Fruit fly (Drosophila melanogaster) whole organism, embryonic: ENCODE results near the gene Vps2.

Experiments
- Abd-B ChIP-seq: fragments of 200-800 bp; sonication (Bioruptor generic); optimal IDR thresholded peaks from 2 replicates; lab custom pipeline; 2018; ENCODE audit warnings: missing biosample characterization, mild to moderate bottlenecking, missing genetic modification characterization, moderate library complexity
- Bdp1 ChIP-seq: fragments of 200-800 bp; sonication (Bioruptor generic); optimal IDR thresholded peaks from 3 replicates; lab custom pipeline; 2016; ENCODE audit warnings: missing biosample characterization, missing genetic modification characterization
- CG10321 ChIP-seq: fragments of 200-800 bp; sonication (Bioruptor generic); IDR thresholded peaks from 2 replicates; pipeline ENCODE4 v1.3.6; 2022; ENCODE audit warnings: missing biosample characterization, missing genetic modification characterization
- CG10959 ChIP-seq: fragments of 200-800 bp; sonication (Bioruptor generic); IDR thresholded peaks from 2 replicates; pipeline ENCODE4 v1.3.6; 2022; ENCODE audit warnings: missing biosample characterization, missing genetic modification characterization
- CG12236 ChIP-seq: fragments of 200-800 bp; sonication (Bioruptor generic); optimal IDR thresholded peaks from 2 replicates; lab custom pipeline; 2016; ENCODE audit warnings: missing biosample characterization, missing genetic modification characterization
- CG12659 ChIP-seq: fragments of 200-800 bp; sonication (Bioruptor generic); optimal IDR thresholded peaks from 3 replicates; lab custom pipeline; 2017; ENCODE audit warnings: mild to moderate bottlenecking, missing biosample characterization, missing genetic modification reagents, missing genetic modification characterization
- CG14710 ChIP-seq: fragments of 200-800 bp; sonication (Bioruptor generic); optimal IDR thresholded peaks from 3 replicates; lab custom pipeline; 2019; ENCODE audit warnings: missing biosample characterization, mild to moderate bottlenecking, missing genetic modification characterization, moderate library complexity
- CG16815 ChIP-seq: fragments of 200-800 bp; sonication (Bioruptor generic); optimal IDR thresholded peaks from 3 replicates; lab custom pipeline; 2017; ENCODE audit warnings: missing biosample characterization, mild to moderate bottlenecking, missing genetic modification characterization
- CG17802 ChIP-seq: fragments of 200-800 bp; sonication (Bioruptor generic); optimal IDR thresholded peaks from 2 replicates; lab custom pipeline; 2018; ENCODE audit warnings: missing biosample characterization, mild to moderate bottlenecking, missing genetic modification characterization, moderate library complexity
- CG18011 ChIP-seq: fragments of 200-800 bp; sonication (Bioruptor generic); optimal IDR thresholded peaks from 2 replicates; lab custom pipeline; 2017; ENCODE audit warnings: missing biosample characterization, missing genetic modification characterization, mild to moderate bottlenecking, moderate library complexity, missing genotype
- CG18262 ChIP-seq: fragments of 200-800 bp; optimal IDR thresholded peaks from 3 replicates; lab custom pipeline; 2019; ENCODE audit warnings: missing biosample characterization, mild to moderate bottlenecking, missing genetic modification characterization, moderate library complexity
- CG18476 ChIP-seq: fragments of 200-800 bp; sonication (Bioruptor generic); optimal IDR thresholded peaks from 2 replicates; lab custom pipeline; 2016; ENCODE audit warnings: missing biosample characterization, mild to moderate bottlenecking, missing genetic modification characterization
- CG3847 ChIP-seq: fragments of 200-800 bp; sonication (Bioruptor generic); IDR thresholded peaks from 2 replicates; pipeline ENCODE4 v1.3.6; 2022; ENCODE audit warnings: missing biosample characterization, missing genetic modification characterization
- CG4360 ChIP-seq: fragments of 200-800 bp; sonication (Bioruptor generic); IDR thresholded peaks from 2 replicates; pipeline ENCODE4 v1.3.6; 2022; ENCODE audit warnings: missing biosample characterization, missing genetic modification characterization
- CG5180 ChIP-seq: fragments of 200-800 bp; sonication (Bioruptor generic); optimal IDR thresholded peaks from 3 replicates; lab custom pipeline; 2017; ENCODE audit warnings: missing biosample characterization, missing genetic modification characterization, mild to moderate bottlenecking, moderate library complexity, missing genetic modification reagents
- CG5245 ChIP-seq: fragments of 200-800 bp; sonication (Bioruptor generic); optimal IDR thresholded peaks from 3 replicates; lab custom pipeline; 2016; ENCODE audit warnings: missing biosample characterization, missing genetic modification characterization
- CG6175 ChIP-seq: fragments of 200-800 bp; sonication (Bioruptor generic); IDR thresholded peaks from 3 replicates; pipeline ENCODE4 v1.3.6; 2022; ENCODE audit warnings: missing biosample characterization, missing genetic modification characterization
- CG6254 ChIP-seq: fragments of 200-800 bp; sonication (Bioruptor generic); optimal IDR thresholded peaks from 3 replicates; lab custom pipeline; 2017; ENCODE audit warnings: mild to moderate bottlenecking, missing biosample characterization, missing genetic modification reagents, missing genetic modification characterization
- CG6791 ChIP-seq: fragments of 200-800 bp; sonication (Bioruptor generic); IDR thresholded peaks from 3 replicates; pipeline ENCODE4 v1.3.6; 2022; ENCODE audit warnings: missing biosample characterization, missing genetic modification characterization; ENCODE audit not compliant: partially characterized antibody
- CG7928 ChIP-seq: fragments of 200-800 bp; sonication (Bioruptor generic); optimal IDR thresholded peaks from 2 replicates; lab custom pipeline; 2017; ENCODE audit warnings: missing biosample characterization, mild to moderate bottlenecking, missing genetic modification characterization
- CG8944 ChIP-seq: fragments of 200-800 bp; sonication (Bioruptor generic); optimal IDR thresholded peaks from 3 replicates; lab custom pipeline; 2016; ENCODE audit warnings: missing biosample characterization, missing genetic modification characterization
- CG9215 ChIP-seq: fragments of 200-800 bp; sonication (Bioruptor generic); IDR thresholded peaks from 2 replicates; pipeline ENCODE4 v1.3.6; 2022; ENCODE audit warnings: missing biosample characterization, missing genetic modification characterization
- CG9876 ChIP-seq: fragments of 200-800 bp; sonication (Bioruptor generic); optimal IDR thresholded peaks from 2 replicates; lab custom pipeline; 2016; ENCODE audit warnings: missing biosample characterization, missing genetic modification characterization
- D ChIP-seq, 2 experiments: fragments of 200-800 bp in 1 of 2; fragments of >200 bp in 1 of 2; sonication (Bioruptor generic) in 1 of 2; optimal IDR thresholded peaks; 2 replicates in 1 of 2; 3 replicates in 1 of 2; lab custom pipeline; 2017; ENCODE audit warnings: mild to moderate bottlenecking in 1 of 2, missing biosample characterization in 1 of 2, missing genetic modification characterization in 1 of 2, missing genetic modification reagents in 1 of 2
- Deaf1 ChIP-seq: fragments of 200-800 bp; optimal IDR thresholded peaks from 3 replicates; lab custom pipeline; 2019; ENCODE audit warnings: missing biosample characterization, mild to moderate bottlenecking, missing genetic modification characterization, moderate library complexity
- Dll ChIP-seq: fragments of 200-800 bp; sonication (Bioruptor generic); IDR thresholded peaks from 4 replicates; pipeline ENCODE4 v1.3.6; 2022; ENCODE audit warnings: missing biosample characterization, missing genetic modification characterization; ENCODE audit not compliant: partially characterized antibody
- Fer3 ChIP-seq: fragments of 200-800 bp; sonication (Bioruptor generic); optimal IDR thresholded peaks from 2 replicates; lab custom pipeline; 2018; ENCODE audit warnings: missing biosample characterization, mild to moderate bottlenecking, missing genetic modification characterization, moderate library complexity
- GATAe ChIP-seq: fragments of 200-800 bp; sonication (Bioruptor generic); conservative IDR thresholded peaks from 2 replicates; pipeline ENCODE4 v1.3.6; 2022; ENCODE audit warnings: missing biosample characterization, missing genetic modification characterization
- Kr ChIP-seq: fragments of 200-800 bp; sonication (Bioruptor generic); optimal IDR thresholded peaks from 2 replicates; lab custom pipeline; 2017; ENCODE audit warnings: missing biosample characterization, mild to moderate bottlenecking, missing genetic modification characterization
- Oaz ChIP-seq: fragments of 200-800 bp; sonication (Bioruptor generic); IDR thresholded peaks from 2 replicates; pipeline ENCODE4 v1.3.6; 2022; ENCODE audit warnings: missing biosample characterization, missing genetic modification characterization
- Side ChIP-seq: fragments of 200-800 bp; sonication (Bioruptor generic); optimal IDR thresholded peaks from 2 replicates; lab custom pipeline; 2016; ENCODE audit warnings: missing biosample characterization, missing genetic modification characterization
- Xbp1 ChIP-seq: fragments of 200-800 bp; sonication (Bioruptor generic); optimal IDR thresholded peaks from 3 replicates; lab custom pipeline; 2016; ENCODE audit warnings: missing biosample characterization, mild to moderate bottlenecking, missing genetic modification characterization
- ci ChIP-seq: fragments of 200-800 bp; sonication (Bioruptor generic); IDR thresholded peaks from 3 replicates; pipeline ENCODE4 v1.3.6; 2022; ENCODE audit warnings: missing biosample characterization, missing genetic modification characterization
- emc ChIP-seq: fragments of 200-800 bp; sonication (Bioruptor generic); optimal IDR thresholded peaks from 2 replicates; lab custom pipeline; 2016; ENCODE audit warnings: missing biosample characterization, missing genetic modification characterization
- ems ChIP-seq: fragments of 200-800 bp; sonication (Bioruptor generic); optimal IDR thresholded peaks from 3 replicates; lab custom pipeline; 2016; ENCODE audit warnings: missing biosample characterization, missing genetic modification characterization
- gcm2 ChIP-seq: fragments of 200-800 bp; sonication (Bioruptor generic); optimal IDR thresholded peaks from 2 replicates; lab custom pipeline; 2016; ENCODE audit warnings: missing biosample characterization, missing genetic modification characterization
- ind ChIP-seq: fragments of 200-800 bp; sonication (Bioruptor generic); optimal IDR thresholded peaks from 3 replicates; lab custom pipeline; 2016; ENCODE audit warnings: missing biosample characterization, missing genetic modification characterization
- jing ChIP-seq: fragments of 200-800 bp; sonication (Bioruptor generic); optimal IDR thresholded peaks from 2 replicates; lab custom pipeline; 2018; ENCODE audit warnings: missing biosample characterization, mild to moderate bottlenecking, missing genetic modification characterization
- jumu ChIP-seq: fragments of 200-800 bp; sonication (Bioruptor generic); optimal IDR thresholded peaks from 3 replicates; lab custom pipeline; 2016; ENCODE audit warnings: missing biosample characterization, missing genetic modification characterization
- lilli ChIP-seq: fragments of 200-800 bp; sonication (Bioruptor generic); optimal IDR thresholded peaks from 3 replicates; lab custom pipeline; 2016; ENCODE audit warnings: missing biosample characterization, missing genetic modification characterization
- lola ChIP-seq, 3 experiments: fragments of >200 bp in 2 of 3; fragments of 200-800 bp in 1 of 3; sonication (Bioruptor generic) in 1 of 3; optimal IDR thresholded peaks; 2 replicates each; lab custom pipeline; 2017 to 2019; ENCODE audit warnings: missing biosample characterization in 3 of 3, missing genetic modification characterization in 3 of 3, mild to moderate bottlenecking in 1 of 3, moderate library complexity in 1 of 3
- onecut ChIP-seq: fragments of 200-800 bp; sonication (Bioruptor generic); IDR thresholded peaks from 2 replicates; pipeline ENCODE4 v1.3.6; 2022; ENCODE audit warnings: missing biosample characterization, missing genetic modification characterization
- pum ChIP-seq: fragments of 200-800 bp; sonication (Bioruptor generic); optimal IDR thresholded peaks from 2 replicates; lab custom pipeline; 2016; ENCODE audit warnings: missing biosample characterization, missing genetic modification characterization
- rib ChIP-seq: fragments of 200-800 bp; sonication (Bioruptor generic); IDR thresholded peaks from 2 replicates; pipeline ENCODE4 v1.3.6; 2022; ENCODE audit warnings: missing biosample characterization, missing genetic modification characterization
- row ChIP-seq: fragments of 200-800 bp; sonication (Bioruptor generic); IDR thresholded peaks from 3 replicates; pipeline ENCODE4 v1.3.6; 2022; ENCODE audit warnings: missing biosample characterization, missing genetic modification characterization
- run ChIP-seq: fragments of 200-800 bp; sonication (Bioruptor generic); optimal IDR thresholded peaks from 3 replicates; lab custom pipeline; 2018; ENCODE audit warnings: missing biosample characterization, mild to moderate bottlenecking, missing genetic modification characterization
- sisA ChIP-seq: fragments of 200-800 bp; sonication (Bioruptor generic); IDR thresholded peaks from 2 replicates; pipeline ENCODE4 v1.3.6; 2022; ENCODE audit warnings: missing biosample characterization, missing genetic modification characterization
- sob ChIP-seq: fragments of 200-800 bp; sonication (Bioruptor generic); IDR thresholded peaks from 2 replicates; pipeline ENCODE4 v1.3.6; 2022; ENCODE audit warnings: missing biosample characterization, missing genetic modification characterization
- tna ChIP-seq: fragments of 200-800 bp; sonication (Bioruptor generic); IDR thresholded peaks from 2 replicates; pipeline ENCODE4 v1.3.6; 2022; ENCODE audit warnings: missing biosample characterization, missing genetic modification characterization; ENCODE audit not compliant: partially characterized antibody
- twi ChIP-seq: fragments of 200-800 bp; optimal IDR thresholded peaks from 2 replicates; lab custom pipeline; 2019; ENCODE audit warnings: missing biosample characterization, mild to moderate bottlenecking, missing genetic modification characterization, moderate library complexity
- wek ChIP-seq: fragments of 200-800 bp; sonication (Bioruptor generic); optimal IDR thresholded peaks from 3 replicates; lab custom pipeline; 2018; ENCODE audit warnings: missing biosample characterization, mild to moderate bottlenecking, missing genetic modification characterization, moderate library complexity

The Vps2 gene

dm6 chr3R:26010628-26011027, 42.0 kb upstream of the Vps2 start (continued):
- TF ChIP-seq CG17802 (tag; lab: Kevin White, UChicago) (no peak), CG9215 (GFP tag; lab: Robert Waterston, UW) (no peak), sob (GFP tag; lab: Robert Waterston, UW) (no peak), run (tag; lab: Kevin White, UChicago) (no peak), CG3847 (GFP tag; lab: Robert Waterston, UW) (no peak), CG6791 (GFP tag; lab: Robert Waterston, UW) (no peak), ci (GFP tag; lab: Robert Waterston, UW) (0 out of 3 replicates have a peak, but pooled peaks have one; percentile 20), jing (GFP tag; lab: Kevin White, UChicago) (no peak), CG6254 (no peak), pum (GFP tag; lab: Kevin White, UChicago) (no peak), sisA (GFP tag; lab: Robert Waterston, UW) (no peak), wek (GFP tag; lab: Kevin White, UChicago) (no peak), Side (GFP tag; lab: Kevin White, UChicago) (no peak), CG12236 (GFP tag; lab: Kevin White, UChicago) (no peak), lilli (GFP tag; lab: Kevin White, UChicago) (no peak), CG10959 (no peak), GATAe (GFP tag; lab: Robert Waterston, UW) (no peak), ind (GFP tag; lab: Kevin White, UChicago) (no peak), emc (GFP tag; lab: Kevin White, UChicago) (no peak), twi (peak; percentile 53), Fer3 (tag; lab: Kevin White, UChicago) (no peak), CG6175 (no peak), Deaf1 (tag; lab: Kevin White, UChicago) (peak; percentile 14), Xbp1 (no peak), CG18262 (no peak), CG16815 (no peak), CG9876 (peak; percentile 17), ems (GFP tag; lab: Kevin White, UChicago) (no peak), row (GFP tag; lab: Robert Waterston, UW) (no peak), CG5180 (GFP tag; lab: Kevin White, UChicago) (peak; percentile 43), CG5245 (no peak), Bdp1 (GFP tag; lab: Kevin White, UChicago) (no peak), D (optimal IDR thresholded peaks at IDR 0.05; lab: Kevin White, UChicago) (no peak), D (GFP tag; optimal IDR thresholded peaks at IDR 0.05; lab: Kevin White, UChicago) (no peak), jumu (peak; percentile 17), CG10321 (GFP tag; lab: Robert Waterston, UW) (no peak), CG18476 (no peak), Kr (GFP tag; lab: Kevin White, UChicago) (no peak), CG18011 (GFP tag; lab: Kevin White, UChicago) (no peak), rib (no peak), lola (GFP tag; optimal IDR thresholded peaks at IDR 0.05; lab: Kevin White, UChicago) (no peak), gcm2 (no peak), CG8944 (peak; percentile 34), onecut (GFP tag; lab: Robert Waterston, UW) (no peak), CG14710 (tag; lab: Kevin White, UChicago) (no peak), Oaz (GFP tag; lab: Robert Waterston, UW) (no peak), Abd-B (GFP tag; lab: Kevin White, UChicago) (no peak), CG4360 (GFP tag; lab: Robert Waterston, UW) (peak; percentile 74), Dll (GFP tag; lab: Robert Waterston, UW) (no peak), tna (GFP tag; lab: Robert Waterston, UW) (no peak), CG7928 (no peak), CG12659 (no peak)
